Worm (Caenorhabditis elegans): ENCODE measurements around the gene srh-244.
"Not testable (repeated sequence)": the region's sequence is repeated elsewhere in the genome, so short reads cannot be mapped to it uniquely, and the experiment has no call there.

srh-244 gene

ce11 chrV:7337218-7337617 lies 6.4 kb upstream of the srh-244 start, which contains the start of gene F10G2.7:
F10G2.7 (minus strand) TSS chrV:7337318.
- TF ChIP-seq ceh-62, skn-1, lin-15B (tag; optimal IDR thresholded peaks at IDR 0.05): not testable (repeated sequence)

- TF ChIP-seq unc-62 (GFP tag; optimal IDR thresholded peaks at IDR 0.05 in 1 of 2) (no peak), unc-62 (tag; optimal IDR thresholded peaks at IDR 0.05) (no peak)
These were observed 3.8 kb upstream of the srh-244 start, which contains the start of gene srh-187 for ce11 chrV:7339831-7340230. srh-187 (minus strand) TSS chrV:7339931.

- TF ChIP-seq daf-8 (GFP tag; IDR thresholded peaks at IDR 0.05) = no peak
- TF ChIP-seq mxl-3 (GFP tag; optimal IDR thresholded peaks at IDR 0.05) = no peak
- TF ChIP-seq Y75B8A.6 (GFP tag; IDR thresholded peaks at IDR 0.05) = no peak
- no peak for TF ChIP-seq zfp-3 (GFP tag; conservative IDR thresholded peaks at IDR 0.05)
- no peak for TF ChIP-seq dmd-6 (GFP tag; IDR thresholded peaks at IDR 0.05)
- TF ChIP-seq fkh-10 (GFP tag; optimal IDR thresholded peaks at IDR 0.05) = no peak
- TF ChIP-seq rbr-2 (tag; optimal IDR thresholded peaks at IDR 0.05) = no peak
- no peak for TF ChIP-seq nhr-102 (tag; optimal IDR thresholded peaks at IDR 0.05)
- no peak for TF ChIP-seq lsy-2 (tag; optimal IDR thresholded peaks at IDR 0.05)
- no peak for TF ChIP-seq attf-4 (tag; optimal IDR thresholded peaks at IDR 0.05)
- no peak for TF ChIP-seq dmd-9 (GFP tag; IDR thresholded peaks at IDR 0.05)
- TF ChIP-seq lin-1 (GFP tag; IDR thresholded peaks at IDR 0.05) = no peak
These were observed 1.7 kb upstream of the srh-244 start, which contains the start of the genes nhr-263 and nhr-148 for ce11 chrV:7341942-7342341. nhr-263 (minus strand) TSS chrV:7342042. nhr-148 (plus strand) TSS chrV:7342156.

ce11 chrV:7345494-7345893 lies 1.9 kb downstream of the srh-244 start, which contains the start of gene nhr-147:
nhr-147 (plus strand) TSS chrV:7345794.
- not testable (repeated sequence) for TF ChIP-seq nhr-237 (tag; optimal IDR thresholded peaks at IDR 0.05); mxl-3 (GFP tag; optimal IDR thresholded peaks at IDR 0.05); mdt-29 (GFP tag; IDR thresholded peaks at IDR 0.05)

ce11 chrV:7349541-7349940 lies 5.9 kb downstream of the srh-244 start, which contains the start of gene nhr-149:
nhr-149 (minus strand) TSS chrV:7349641.
- no peak for TF ChIP-seq snpc-4 (tag; optimal IDR thresholded peaks at IDR 0.05)
- no peak for TF ChIP-seq tra-1 (GFP tag; IDR thresholded peaks at IDR 0.05)
- TF ChIP-seq ceh-44 (GFP tag; IDR thresholded peaks at IDR 0.05) = no peak
- no peak for TF ChIP-seq hif-1 (tag; optimal IDR thresholded peaks at IDR 0.05)
- TF ChIP-seq ama-1 (optimal IDR thresholded peaks at IDR 0.05) = no peak
- TF ChIP-seq set-16 (GFP tag; IDR thresholded peaks at IDR 0.05) = no peak
- no peak for TF ChIP-seq ZK337.2 (GFP tag; IDR thresholded peaks at IDR 0.05)

- TF ChIP-seq sdz-12 (GFP tag; optimal IDR thresholded peaks at IDR 0.05) (no peak), nhr-11 (tag; optimal IDR thresholded peaks at IDR 0.05) (no peak), aha-1 (tag) (peak; percentile 92), ceh-82 (tag; optimal IDR thresholded peaks at IDR 0.05) (no peak)
These were observed 8.8 kb downstream of the srh-244 start, which contains the start of the genes srh-231 and srh-275 for ce11 chrV:7352186-7353053. srh-231 (minus strand) TSS chrV:7352236. srh-275 (plus strand) TSS chrV:7353003.
